3 fruit fly cellular contexts compared by ENCODE assay signal in the genomic region with DNA sequence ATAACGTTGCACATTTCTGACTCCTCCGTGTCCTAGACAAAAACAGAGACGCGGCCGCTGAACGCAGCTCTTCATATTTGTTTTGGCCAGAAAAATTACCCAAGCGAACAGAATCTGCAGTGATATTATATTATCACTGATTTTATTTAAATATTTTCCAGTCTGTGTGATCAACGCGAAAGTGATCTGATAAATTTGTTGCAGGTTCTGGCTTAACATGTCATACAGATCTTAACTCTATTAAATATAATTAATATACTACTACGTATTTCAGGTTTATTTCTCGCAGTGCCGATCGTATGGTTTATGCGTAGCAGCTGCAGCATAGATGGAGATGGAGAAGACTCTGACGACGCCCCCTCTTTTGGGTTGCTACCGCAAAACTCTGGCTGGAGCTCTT.
TF ChIP-seq lines count a peak whose summit lies in the region.

No protein-coding gene starts in this region.

TF ChIP-seq in whole organism, prepupa, 60 proteins besides CTCF, POLR2A, EP300 and RAD21 (continues in another document):
- no peak for TF ChIP-seq cyc (GFP tag; optimal IDR thresholded peaks at IDR 0.05; lab: Kevin White, UChicago)
- TF ChIP-seq svp (GFP tag; lab: Kevin White, UChicago), result peak; percentile 68
- TF ChIP-seq dsx (GFP tag; optimal IDR thresholded peaks at IDR 0.05; lab: Kevin White, UChicago; ENCODE audit: poor library complexity, severe bottlenecking), result peak; percentile 63
- TF ChIP-seq OdsH (GFP tag; optimal IDR thresholded peaks at IDR 0.05; lab: Kevin White, UChicago), result peak; percentile 28
- TF ChIP-seq CG7368 (GFP tag; optimal IDR thresholded peaks at IDR 0.05; lab: Kevin White, UChicago), result no peak
- TF ChIP-seq CG3919 (GFP tag; optimal IDR thresholded peaks at IDR 0.05; lab: Kevin White, UChicago), result peak; percentile 60
- peak; percentile 16 for TF ChIP-seq Sox102F (GFP tag; optimal IDR thresholded peaks at IDR 0.05; lab: Kevin White, UChicago)
- TF ChIP-seq esn (GFP tag; optimal IDR thresholded peaks at IDR 0.05; lab: Kevin White, UChicago), result peak; percentile 41
- no peak for TF ChIP-seq Eip93F (GFP tag; optimal IDR thresholded peaks at IDR 0.05; lab: Kevin White, UChicago)
- TF ChIP-seq Gug (GFP tag; IDR thresholded peaks at IDR 0.05; lab: Robert Waterston, UW), result no peak
- TF ChIP-seq CG8319 (GFP tag; optimal IDR thresholded peaks at IDR 0.05; lab: Kevin White, UChicago), result no peak
- peak; percentile 55 for TF ChIP-seq spab (GFP tag; optimal IDR thresholded peaks at IDR 0.05; lab: Kevin White, UChicago)
- no peak for TF ChIP-seq Sox15 (GFP tag; optimal IDR thresholded peaks at IDR 0.05; lab: Kevin White, UChicago)
- TF ChIP-seq CG8632 (GFP tag; optimal IDR thresholded peaks at IDR 0.05; lab: Kevin White, UChicago), result peak; percentile 18
- peak; percentile 38 for TF ChIP-seq achi (GFP tag; optimal IDR thresholded peaks at IDR 0.05; lab: Kevin White, UChicago)
- no peak for TF ChIP-seq CG31627 (GFP tag; optimal IDR thresholded peaks at IDR 0.05; lab: Kevin White, UChicago)
- peak; percentile 71 for TF ChIP-seq CG10669 (GFP tag; optimal IDR thresholded peaks at IDR 0.05; lab: Kevin White, UChicago)
- no peak for TF ChIP-seq CG11294 (GFP tag; IDR thresholded peaks at IDR 0.05; lab: Robert Waterston, UW)
- no peak for TF ChIP-seq CG6792 (GFP tag; optimal IDR thresholded peaks at IDR 0.05; lab: Kevin White, UChicago)
- no peak for TF ChIP-seq CG15336 (GFP tag; IDR thresholded peaks at IDR 0.05; lab: Robert Waterston, UW)
- TF ChIP-seq dac (GFP tag; optimal IDR thresholded peaks at IDR 0.05; lab: Kevin White, UChicago), result no peak
- no peak for TF ChIP-seq eg (GFP tag; IDR thresholded peaks at IDR 0.05; lab: Robert Waterston, UW)
- TF ChIP-seq CG6808 (GFP tag; optimal IDR thresholded peaks at IDR 0.05; lab: Kevin White, UChicago), result peak; percentile 69
- no peak for TF ChIP-seq Ets21C (GFP tag; optimal IDR thresholded peaks at IDR 0.05; lab: Kevin White, UChicago)
- TF ChIP-seq CG10631 (GFP tag; optimal IDR thresholded peaks at IDR 0.05; lab: Kevin White, UChicago), result peak; percentile 74
- peak; percentile 77 for TF ChIP-seq Ets96B (tag; optimal IDR thresholded peaks at IDR 0.05; lab: Kevin White, UChicago)
- TF ChIP-seq CG16779 (tag; optimal IDR thresholded peaks at IDR 0.05; lab: Kevin White, UChicago), result no peak
- no peak for TF ChIP-seq Blimp-1 (GFP tag; optimal IDR thresholded peaks at IDR 0.05; lab: Kevin White, UChicago)
- peak; percentile 6 for TF ChIP-seq Smox (GFP tag; optimal IDR thresholded peaks at IDR 0.05; lab: Kevin White, UChicago)
- TF ChIP-seq CG32006 (GFP tag; optimal IDR thresholded peaks at IDR 0.05; lab: Kevin White, UChicago), result peak; percentile 25

TF ChIP-seq in whole organism, pupa, 21 proteins besides CTCF, POLR2A, EP300 and RAD21:
- TF ChIP-seq Pif1B (GFP tag; optimal IDR thresholded peaks at IDR 0.05; lab: Kevin White, UChicago), result peak; percentile 65
- TF ChIP-seq CG32121 (GFP tag; IDR thresholded peaks at IDR 0.05; lab: Robert Waterston, UW), result no peak
- TF ChIP-seq CG17806 (tag; optimal IDR thresholded peaks at IDR 0.05; lab: Kevin White, UChicago), result peak; percentile 79
- no peak for TF ChIP-seq CG10348 (GFP tag; IDR thresholded peaks at IDR 0.05; lab: Robert Waterston, UW)
- no peak for TF ChIP-seq rn (GFP tag; IDR thresholded peaks at IDR 0.05; lab: Robert Waterston, UW)
- TF ChIP-seq CG14655 (GFP tag; optimal IDR thresholded peaks at IDR 0.05; lab: Kevin White, UChicago), result peak; percentile 72
- TF ChIP-seq Ets98B (GFP tag; IDR thresholded peaks at IDR 0.05; lab: Robert Waterston, UW), result no peak
- TF ChIP-seq CG15710 (tag; optimal IDR thresholded peaks at IDR 0.05; lab: Kevin White, UChicago), result peak; percentile 63
- TF ChIP-seq CG4496 (GFP tag; IDR thresholded peaks at IDR 0.05; lab: Robert Waterston, UW), result no peak
- peak; percentile 73 for TF ChIP-seq CG9948 (tag; optimal IDR thresholded peaks at IDR 0.05; lab: Kevin White, UChicago)
- peak; percentile 12 for TF ChIP-seq D1 (tag; optimal IDR thresholded peaks at IDR 0.05; lab: Kevin White, UChicago)
- TF ChIP-seq CG13204 (GFP tag; optimal IDR thresholded peaks at IDR 0.05; lab: Kevin White, UChicago), result no peak
- TF ChIP-seq Pif1A (GFP tag; optimal IDR thresholded peaks at IDR 0.05; lab: Kevin White, UChicago), result peak; percentile 60
- TF ChIP-seq CG34367 (tag; optimal IDR thresholded peaks at IDR 0.05; lab: Kevin White, UChicago), result peak; percentile 74
- no peak for TF ChIP-seq EcR (GFP tag; optimal IDR thresholded peaks at IDR 0.05; lab: Kevin White, UChicago)
- no peak for TF ChIP-seq Snoo (tag; optimal IDR thresholded peaks at IDR 0.05; lab: Kevin White, UChicago)
- peak; percentile 36 for TF ChIP-seq gl (tag; optimal IDR thresholded peaks at IDR 0.05; lab: Kevin White, UChicago)
- no peak for TF ChIP-seq CG12605 (GFP tag; IDR thresholded peaks at IDR 0.05; lab: Robert Waterston, UW)
- no peak for TF ChIP-seq fd96Ca (GFP tag; IDR thresholded peaks at IDR 0.05; lab: Robert Waterston, UW)
- TF ChIP-seq CG8301 (tag; optimal IDR thresholded peaks at IDR 0.05; lab: Kevin White, UChicago), result peak; percentile 27
- TF ChIP-seq CG8159 (tag; optimal IDR thresholded peaks at IDR 0.05; lab: Kevin White, UChicago), result peak; percentile 79

TF ChIP-seq in whole organism, wandering third instar larva, 38 proteins besides CTCF, POLR2A, EP300 and RAD21:
- TF ChIP-seq Mio (GFP tag; optimal IDR thresholded peaks at IDR 0.05; lab: Kevin White, UChicago), result no peak
- TF ChIP-seq h (GFP tag; optimal IDR thresholded peaks at IDR 0.05; lab: Kevin White, UChicago), result peak; percentile 16
- TF ChIP-seq pan (optimal IDR thresholded peaks at IDR 0.05; lab: Kevin White, UChicago), result no peak
- peak in 1 of 2 experiments; percentile 9 for TF ChIP-seq foxo (GFP tag; optimal IDR thresholded peaks at IDR 0.05; lab: Kevin White, UChicago)
- no peak for TF ChIP-seq HLH106 (tag; optimal IDR thresholded peaks at IDR 0.05; lab: Kevin White, UChicago)
- TF ChIP-seq Abd-B (GFP tag; optimal IDR thresholded peaks at IDR 0.05; lab: Kevin White, UChicago), result no peak
- peak; percentile 6 for TF ChIP-seq fru (GFP tag; optimal IDR thresholded peaks at IDR 0.05; lab: Kevin White, UChicago)
- TF ChIP-seq tai (GFP tag; optimal IDR thresholded peaks at IDR 0.05; lab: Kevin White, UChicago), result no peak
- no peak for TF ChIP-seq CG32264 (GFP tag; optimal IDR thresholded peaks at IDR 0.05; lab: Kevin White, UChicago)

Comparison
In these comparisons a context has a peak if more than half of its experiments do, and no peak if none do; other contexts are left out.
1. Of the 1 proteins assayed by ChIP-seq in both whole organism, prepupa and whole organism, wandering third instar larva: peak only in whole organism, prepupa: OdsH; only in whole organism, wandering third instar larva: none; in both: none; in neither: 0.